Worm (Caenorhabditis elegans) whole organism, late embryonic: Measurements from ENCODE around the gene T24C12.4.

Experiments used
- C08G9.2 ChIP-seq: sonication (generic microtip); optimal IDR thresholded peaks from 2 replicates; lab custom pipeline; 2016; ENCODE audit warnings: mild to moderate bottlenecking, missing genetic modification characterization, moderate library complexity, missing compliant biosample characterization
- F13H6.1 ChIP-seq: sonication (generic microtip); optimal IDR thresholded peaks from 2 replicates; lab custom pipeline; 2016; ENCODE audit warnings: missing genetic modification characterization, missing compliant biosample characterization
- K09A11.1 ChIP-seq: sonication (generic microtip); optimal IDR thresholded peaks from 2 replicates; lab custom pipeline; 2017; ENCODE audit warnings: antibody characterized with exemption, mild to moderate bottlenecking, missing genetic modification characterization, missing compliant biosample characterization; ENCODE audit not compliant: insufficient read depth
- Y22D7AL.16 ChIP-seq: sonication (generic microtip); optimal IDR thresholded peaks from 2 replicates; lab custom pipeline; 2016; ENCODE audit warnings: missing genetic modification characterization, missing compliant biosample characterization
- ahr-1 ChIP-seq: sonication (generic microtip); optimal IDR thresholded peaks from 2 replicates; lab custom pipeline; 2016; ENCODE audit warnings: missing genetic modification characterization, missing compliant biosample characterization
- ama-1 ChIP-seq: fragments of 150-350 bp; optimal IDR thresholded peaks from 2 replicates; lab custom pipeline; 2014
- ceh-2 ChIP-seq: sonication (generic microtip); optimal IDR thresholded peaks from 2 replicates; lab custom pipeline; 2016; ENCODE audit warnings: missing genotype, missing genetic modification characterization, missing compliant biosample characterization
- ceh-22 ChIP-seq: sonication (generic microtip); optimal IDR thresholded peaks from 2 replicates; lab custom pipeline; 2017; ENCODE audit warnings: missing biosample characterization, missing genetic modification characterization
- ceh-24 ChIP-seq: sonication (generic microtip); optimal IDR thresholded peaks from 2 replicates; lab custom pipeline; 2016; ENCODE audit warnings: mild to moderate bottlenecking, missing genetic modification characterization, missing compliant biosample characterization
- ceh-34 ChIP-seq: sonication (generic microtip); optimal IDR thresholded peaks from 2 replicates; lab custom pipeline; 2016; ENCODE audit warnings: mild to moderate bottlenecking, missing genetic modification characterization, missing compliant biosample characterization
- ceh-45 ChIP-seq: fragments of 200-800 bp; sonication (Bioruptor generic); IDR thresholded peaks from 2 replicates; pipeline ENCODE4 v1.3.6; 2022; ENCODE audit warnings: missing genetic modification reagents, missing genetic modification characterization, missing compliant biosample characterization
- che-1 ChIP-seq: sonication (generic microtip); optimal IDR thresholded peaks from 2 replicates; lab custom pipeline; 2016; ENCODE audit warnings: mild to moderate bottlenecking, missing genetic modification characterization, missing compliant biosample characterization
- dmd-4 ChIP-seq: sonication (generic microtip); optimal IDR thresholded peaks from 2 replicates; lab custom pipeline; 2016; ENCODE audit warnings: borderline replicate concordance, missing genetic modification characterization, missing compliant biosample characterization
- dve-1 ChIP-seq: sonication (generic microtip); optimal IDR thresholded peaks from 2 replicates; lab custom pipeline; 2017; ENCODE audit warnings: antibody characterized with exemption, mild to moderate bottlenecking, missing genetic modification characterization, missing compliant biosample characterization
- elt-2 ChIP-seq: sonication (generic microtip); optimal IDR thresholded peaks from 2 replicates; lab custom pipeline; 2016; ENCODE audit warnings: missing genetic modification reagents, missing genetic modification characterization, missing compliant biosample characterization
- ets-4 ChIP-seq: sonication (generic microtip); optimal IDR thresholded peaks from 2 replicates; lab custom pipeline; 2016; ENCODE audit warnings: missing genetic modification characterization, missing compliant biosample characterization
- fax-1 ChIP-seq: sonication (generic microtip); optimal IDR thresholded peaks from 2 replicates; lab custom pipeline; 2016; ENCODE audit warnings: missing genotype, missing genetic modification characterization, missing compliant biosample characterization
- fkh-10 ChIP-seq: fragments of 150-350 bp; optimal IDR thresholded peaks from 2 replicates; lab custom pipeline; 2014; ENCODE audit warnings: missing biosample characterization, missing genetic modification reagents, missing genetic modification characterization
- fkh-6 ChIP-seq: sonication (generic microtip); optimal IDR thresholded peaks from 2 replicates; lab custom pipeline; 2016; ENCODE audit warnings: missing genetic modification characterization, missing compliant biosample characterization
- hlh-13 ChIP-seq: fragments of 200-800 bp; sonication (Bioruptor generic); optimal IDR thresholded peaks from 2 replicates; lab custom pipeline; 2018; ENCODE audit warnings: mild to moderate bottlenecking, missing genetic modification characterization, missing compliant biosample characterization
- hlh-15 ChIP-seq: sonication (generic microtip); optimal IDR thresholded peaks from 2 replicates; lab custom pipeline; 2016; ENCODE audit warnings: missing genetic modification characterization, missing compliant biosample characterization
- hlh-30 ChIP-seq: sonication (generic microtip); optimal IDR thresholded peaks from 2 replicates; lab custom pipeline; 2017; ENCODE audit warnings: antibody characterized with exemption, missing genetic modification characterization, missing compliant biosample characterization; ENCODE audit not compliant: insufficient read depth
- hlh-6 ChIP-seq: sonication (generic microtip); optimal IDR thresholded peaks from 2 replicates; lab custom pipeline; 2016; ENCODE audit warnings: missing genotype, missing genetic modification characterization, missing compliant biosample characterization
- hlh-8 ChIP-seq: sonication (generic microtip); optimal IDR thresholded peaks from 2 replicates; lab custom pipeline; 2016; ENCODE audit warnings: missing genotype, missing genetic modification characterization, missing compliant biosample characterization
- lim-6 ChIP-seq: sonication (generic microtip); optimal IDR thresholded peaks from 2 replicates; lab custom pipeline; 2016; ENCODE audit warnings: missing genetic modification characterization, missing compliant biosample characterization
- mec-3 ChIP-seq: sonication (generic microtip); optimal IDR thresholded peaks from 2 replicates; lab custom pipeline; 2016; ENCODE audit warnings: borderline replicate concordance, missing genetic modification characterization, missing compliant biosample characterization
- nfya-1 ChIP-seq: sonication (generic microtip); optimal IDR thresholded peaks from 2 replicates; lab custom pipeline; 2017; ENCODE audit warnings: missing genetic modification characterization, mild to moderate bottlenecking, missing compliant biosample characterization, antibody characterized with exemption, moderate library complexity
- odd-2 ChIP-seq: sonication (generic microtip); optimal IDR thresholded peaks from 2 replicates; lab custom pipeline; 2017; ENCODE audit warnings: antibody characterized with exemption, mild to moderate bottlenecking, missing genetic modification characterization, missing compliant biosample characterization
- pag-3 ChIP-seq: sonication (generic microtip); optimal IDR thresholded peaks from 2 replicates; lab custom pipeline; 2016; ENCODE audit warnings: missing compliant biosample characterization, missing genetic modification characterization, borderline replicate concordance
- pax-1 ChIP-seq: fragments of 150-350 bp; optimal IDR thresholded peaks from 2 replicates; lab custom pipeline; 2014; ENCODE audit warnings: missing biosample characterization, missing genetic modification characterization
- pha-2 ChIP-seq: sonication (generic microtip); optimal IDR thresholded peaks from 2 replicates; lab custom pipeline; 2017; ENCODE audit warnings: mild to moderate bottlenecking, missing genetic modification characterization, missing compliant biosample characterization
- ref-2 ChIP-seq: sonication (generic microtip); optimal IDR thresholded peaks from 2 replicates; lab custom pipeline; 2016; ENCODE audit warnings: missing genetic modification characterization, missing compliant biosample characterization
- rnt-1 ChIP-seq: sonication (generic microtip); optimal IDR thresholded peaks from 2 replicates; lab custom pipeline; 2016; ENCODE audit warnings: missing genetic modification characterization, missing compliant biosample characterization
- sox-2 ChIP-seq: fragments of 200-800 bp; sonication (Bioruptor generic); IDR thresholded peaks from 2 replicates; pipeline ENCODE4 v1.3.6; 2022; ENCODE audit warnings: missing genetic modification reagents, missing genetic modification characterization, missing compliant biosample characterization
- sox-4 ChIP-seq: sonication (generic microtip); optimal IDR thresholded peaks from 2 replicates; lab custom pipeline; 2017; ENCODE audit warnings: mild to moderate bottlenecking, missing genetic modification characterization, inconsistent platforms, missing compliant biosample characterization
- tbx-2 ChIP-seq: sonication (generic microtip); optimal IDR thresholded peaks from 2 replicates; lab custom pipeline; 2016; ENCODE audit warnings: missing genetic modification characterization, missing compliant biosample characterization
- tbx-7 ChIP-seq: sonication (generic microtip); optimal IDR thresholded peaks from 2 replicates; lab custom pipeline; 2016; ENCODE audit warnings: missing genotype, missing genetic modification characterization, missing compliant biosample characterization
- unc-3 ChIP-seq, 2 experiments: fragments of 200-800 bp in 1 of 2; sonication (Bioruptor generic) in 1 of 2; sonication (generic microtip) in 1 of 2; conservative IDR thresholded peaks in 1 of 2; optimal IDR thresholded peaks in 1 of 2; 2 replicates each; pipeline versions ENCODE4 v1.3.6 to Lab custom; 2016 to 2022; ENCODE audit warnings: missing compliant biosample characterization in 2 of 2, missing genetic modification characterization in 2 of 2, missing genetic modification reagents in 1 of 2
- unc-42 ChIP-seq: sonication (generic microtip); optimal IDR thresholded peaks from 2 replicates; lab custom pipeline; 2016; ENCODE audit warnings: missing genotype, missing genetic modification characterization, missing compliant biosample characterization
- ztf-16 ChIP-seq: sonication (generic microtip); optimal IDR thresholded peaks from 2 replicates; lab custom pipeline; 2017; ENCODE audit warnings: missing genetic modification characterization, missing compliant biosample characterization

T24C12.4 gene

ce11 chrX:2242568-2243185 lies 37.8 kb upstream of the T24C12.4 start, which contains the start of gene rpl-11.2 (continued):
- TF ChIP-seq dve-1 (tag; lab: Kevin White, UChicago) (peak; percentile 87), pax-1 (tag; lab: Kevin White, UChicago) (peak; percentile 76), odd-2 (tag; lab: Kevin White, UChicago) (no peak), pha-2 (tag; lab: Kevin White, UChicago) (no peak), ama-1 (lab: Kevin White, UChicago) (no peak), fax-1 (no peak), ets-4 (tag; lab: Kevin White, UChicago) (peak; percentile 58), F13H6.1 (peak; percentile 28), nfya-1 (tag; lab: Kevin White, UChicago) (peak; percentile 97), hlh-15 (no peak), ceh-2 (peak; percentile 57), elt-2 (tag; lab: Kevin White, UChicago) (peak; percentile 66), hlh-6 (tag; lab: Kevin White, UChicago) (no peak), fkh-6 (peak; percentile 34), ceh-22 (tag; lab: Kevin White, UChicago) (peak; percentile 23), C08G9.2 (no peak), dmd-4 (tag; lab: Kevin White, UChicago) (no peak), ztf-16 (tag; lab: Kevin White, UChicago) (peak; percentile 37), unc-42 (peak; percentile 84), ceh-24 (no peak), lim-6 (tag; lab: Kevin White, UChicago) (no peak), sox-2 (GFP tag; lab: Robert Waterston, UW) (no peak), tbx-7 (tag; lab: Kevin White, UChicago) (no peak), ceh-45 (GFP tag; lab: Robert Waterston, UW) (no peak; the same call in 1 of the 2 replicates), pag-3 (tag; lab: Kevin White, UChicago) (no peak), fkh-10 (GFP tag; lab: Kevin White, UChicago) (no peak), sox-4 (tag; lab: Kevin White, UChicago) (peak; percentile 21), unc-3 (GFP tag; conservative IDR thresholded peaks at IDR 0.05; lab: Robert Waterston, UW) (peak; percentile 44; the same call in 1 of the 2 replicates), unc-3 (tag; optimal IDR thresholded peaks at IDR 0.05; lab: Kevin White, UChicago) (peak; percentile 44), hlh-30 (tag; lab: Kevin White, UChicago) (peak; percentile 57), rnt-1 (tag; lab: Kevin White, UChicago) (peak; percentile 63), ref-2 (peak; percentile 79), K09A11.1 (tag; lab: Kevin White, UChicago) (peak; percentile 24)

ce11 chrX:2241147-2241798 lies 36.4 kb upstream of the T24C12.4 start:
- TF ChIP-seq hlh-8 (tag; lab: Kevin White, UChicago), result no peak
- no peak for TF ChIP-seq mec-3 (tag; lab: Kevin White, UChicago)
- no peak for TF ChIP-seq che-1 (tag; lab: Kevin White, UChicago)
- no peak for TF ChIP-seq ceh-24
- TF ChIP-seq tbx-2, result no peak
- no peak for TF ChIP-seq ahr-1
- no peak for TF ChIP-seq Y22D7AL.16
- TF ChIP-seq hlh-13 (GFP tag; lab: Kevin White, UChicago), result no peak
- no peak for TF ChIP-seq hlh-30 (tag; lab: Kevin White, UChicago)
- TF ChIP-seq ceh-34 (tag; lab: Kevin White, UChicago), result no peak
- no peak for TF ChIP-seq pag-3 (tag; lab: Kevin White, UChicago)
